Fruit fly (Drosophila melanogaster): ENCODE results near the gene CG13926.

dm6 chr3L:1569162-1569965 is 48.6 kb downstream of the CG13926 start, which contains the start of gene Tmep:
- TF ChIP-seq h (optimal IDR thresholded peaks at IDR 0.05) = no peak
- TF ChIP-seq Myc (optimal IDR thresholded peaks at IDR 0.05) = no peak
- no peak for TF ChIP-seq ttk (optimal IDR thresholded peaks at IDR 0.05)
